Fruit fly (Drosophila melanogaster) whole organism, embryonic: ENCODE measurements around the gene OtopLc.
A peak's percentile ranks its signal among the peaks of the same experiment; 100 is the strongest.

ENCODE experiments used
- Blimp-1 ChIP-seq: fragments of 200-800 bp; sonication (Bioruptor generic); optimal IDR thresholded peaks from 3 replicates; lab custom pipeline; 2018; ENCODE audit warnings: missing biosample characterization, missing genetic modification characterization, mild to moderate bottlenecking, moderate library complexity, missing genetic modification reagents
- CG10267 ChIP-seq: fragments of 200-800 bp; sonication (Bioruptor generic); optimal IDR thresholded peaks from 2 replicates; lab custom pipeline; 2018; ENCODE audit warnings: missing biosample characterization, mild to moderate bottlenecking, missing genetic modification characterization, moderate library complexity
- CG11247 ChIP-seq: fragments of 200-800 bp; sonication (Bioruptor generic); IDR thresholded peaks from 2 replicates; pipeline ENCODE4 v1.3.6; 2022; ENCODE audit warnings: missing biosample characterization, missing genetic modification characterization
- CG11456 ChIP-seq: fragments of 200-800 bp; sonication (Bioruptor generic); IDR thresholded peaks from 3 replicates; pipeline ENCODE4 v1.3.6; 2022; ENCODE audit warnings: missing biosample characterization, missing genetic modification characterization
- CG12391 ChIP-seq: fragments of 200-800 bp; sonication (Bioruptor generic); optimal IDR thresholded peaks from 3 replicates; lab custom pipeline; 2018; ENCODE audit warnings: missing biosample characterization, mild to moderate bottlenecking, missing genetic modification characterization, moderate library complexity
- CG12659 ChIP-seq: fragments of 200-800 bp; sonication (Bioruptor generic); optimal IDR thresholded peaks from 3 replicates; lab custom pipeline; 2017; ENCODE audit warnings: mild to moderate bottlenecking, missing biosample characterization, missing genetic modification reagents, missing genetic modification characterization
- CG1647 ChIP-seq: fragments of 200-800 bp; sonication (Bioruptor generic); optimal IDR thresholded peaks from 3 replicates; lab custom pipeline; 2016; ENCODE audit warnings: missing biosample characterization, missing genetic modification characterization
- CG17359 ChIP-seq: fragments of 200-800 bp; sonication (Bioruptor generic); optimal IDR thresholded peaks from 3 replicates; lab custom pipeline; 2018; ENCODE audit warnings: missing biosample characterization, mild to moderate bottlenecking, missing genetic modification characterization, moderate library complexity
- CG17802 ChIP-seq: fragments of 200-800 bp; sonication (Bioruptor generic); optimal IDR thresholded peaks from 2 replicates; lab custom pipeline; 2018; ENCODE audit warnings: missing biosample characterization, mild to moderate bottlenecking, missing genetic modification characterization, moderate library complexity
- CG17829 ChIP-seq: fragments of 200-800 bp; optimal IDR thresholded peaks from 2 replicates; lab custom pipeline; 2019; ENCODE audit warnings: missing biosample characterization, mild to moderate bottlenecking, missing genetic modification characterization, moderate library complexity
- CG18011 ChIP-seq: fragments of 200-800 bp; sonication (Bioruptor generic); optimal IDR thresholded peaks from 2 replicates; lab custom pipeline; 2017; ENCODE audit warnings: missing biosample characterization, missing genetic modification characterization, mild to moderate bottlenecking, moderate library complexity, missing genotype
- CG18262 ChIP-seq: fragments of 200-800 bp; optimal IDR thresholded peaks from 3 replicates; lab custom pipeline; 2019; ENCODE audit warnings: missing biosample characterization, mild to moderate bottlenecking, missing genetic modification characterization, moderate library complexity
- CG2678 ChIP-seq: fragments of 200-800 bp; sonication (Bioruptor generic); optimal IDR thresholded peaks from 3 replicates; lab custom pipeline; 2019; ENCODE audit warnings: missing biosample characterization, mild to moderate bottlenecking, missing genetic modification characterization, moderate library complexity
- CG30020 ChIP-seq: fragments of 200-800 bp; optimal IDR thresholded peaks from 2 replicates; lab custom pipeline; 2019; ENCODE audit warnings: missing biosample characterization, mild to moderate bottlenecking, missing genetic modification characterization, moderate library complexity
- CG31441 ChIP-seq: fragments of 200-800 bp; sonication (Bioruptor generic); IDR thresholded peaks from 2 replicates; pipeline ENCODE4 v1.3.6; 2022; ENCODE audit warnings: missing biosample characterization, missing genetic modification characterization
- CG4820 ChIP-seq: fragments of 200-800 bp; sonication (Bioruptor generic); optimal IDR thresholded peaks from 3 replicates; lab custom pipeline; 2016; ENCODE audit warnings: missing biosample characterization, missing genetic modification characterization
- CG5245 ChIP-seq: fragments of 200-800 bp; sonication (Bioruptor generic); optimal IDR thresholded peaks from 3 replicates; lab custom pipeline; 2016; ENCODE audit warnings: missing biosample characterization, missing genetic modification characterization
- CG6765 ChIP-seq: fragments of 200-800 bp; sonication (Bioruptor generic); optimal IDR thresholded peaks from 3 replicates; lab custom pipeline; 2017; ENCODE audit warnings: missing biosample characterization, mild to moderate bottlenecking, missing genetic modification characterization
- CG7556 ChIP-seq: fragments of 200-800 bp; sonication (Bioruptor generic); optimal IDR thresholded peaks from 2 replicates; lab custom pipeline; 2017; ENCODE audit warnings: missing biosample characterization, mild to moderate bottlenecking, missing genetic modification characterization
- CG7786 ChIP-seq: fragments of 200-800 bp; sonication (Bioruptor generic); optimal IDR thresholded peaks from 2 replicates; lab custom pipeline; 2016; ENCODE audit warnings: missing biosample characterization, missing genetic modification characterization
- CG7928 ChIP-seq: fragments of 200-800 bp; sonication (Bioruptor generic); optimal IDR thresholded peaks from 2 replicates; lab custom pipeline; 2017; ENCODE audit warnings: missing biosample characterization, mild to moderate bottlenecking, missing genetic modification characterization
- CG8290 ChIP-seq, 3 experiments: fragments of 200-800 bp; sonication (Bioruptor generic); optimal IDR thresholded peaks; 2 replicates each; lab custom pipeline; 2016 to 2019; ENCODE audit warnings: missing biosample characterization in 3 of 3, missing genetic modification characterization in 3 of 3, mild to moderate bottlenecking in 2 of 3, moderate library complexity in 1 of 3
- CG9727 ChIP-seq: fragments of 200-800 bp; sonication (Bioruptor generic); optimal IDR thresholded peaks from 3 replicates; lab custom pipeline; 2017; ENCODE audit warnings: missing biosample characterization, mild to moderate bottlenecking, missing genetic modification characterization
- CoRest ChIP-seq: fragments of 200-800 bp; sonication (Bioruptor generic); optimal IDR thresholded peaks from 3 replicates; lab custom pipeline; 2018; ENCODE audit warnings: missing biosample characterization, mild to moderate bottlenecking, missing genetic modification characterization, moderate library complexity
- CrebB ChIP-seq: fragments of 200-800 bp; sonication (Bioruptor generic); optimal IDR thresholded peaks from 3 replicates; lab custom pipeline; 2018; ENCODE audit warnings: missing biosample characterization, mild to moderate bottlenecking, missing genetic modification characterization
- D ChIP-seq, 2 experiments: fragments of 200-800 bp in 1 of 2; fragments of >200 bp in 1 of 2; sonication (Bioruptor generic) in 1 of 2; optimal IDR thresholded peaks; 2 replicates in 1 of 2; 3 replicates in 1 of 2; lab custom pipeline; 2017; ENCODE audit warnings: mild to moderate bottlenecking in 1 of 2, missing biosample characterization in 1 of 2, missing genetic modification characterization in 1 of 2, missing genetic modification reagents in 1 of 2
- Ets65A ChIP-seq: fragments of 200-800 bp; sonication (Bioruptor generic); peaks from one replicate; lab custom pipeline; 2016; ENCODE audit warnings: missing biosample characterization, missing genetic modification characterization
- HLH3B ChIP-seq: fragments of 200-800 bp; sonication (Bioruptor generic); IDR thresholded peaks from 2 replicates; pipeline ENCODE4 v1.3.6; 2022; ENCODE audit warnings: missing biosample characterization, missing genetic modification characterization
- Hey ChIP-seq: fragments of 200-800 bp; sonication (Bioruptor generic); optimal IDR thresholded peaks from 3 replicates; lab custom pipeline; 2018; ENCODE audit warnings: missing biosample characterization, mild to moderate bottlenecking, missing genetic modification characterization
- Hr39 ChIP-seq: fragments of >200 bp; optimal IDR thresholded peaks from 2 replicates; lab custom pipeline; 2017
- MBD-R2 ChIP-seq: fragments of 200-800 bp; sonication (Bioruptor generic); IDR thresholded peaks from 2 replicates; pipeline ENCODE4 v1.3.6; 2022; ENCODE audit warnings: missing biosample characterization, missing genetic modification characterization
- Pdp1 ChIP-seq, 2 experiments: fragments of 200-800 bp; sonication (Bioruptor generic); optimal IDR thresholded peaks; 3 replicates each; lab custom pipeline; 2016; ENCODE audit warnings: missing biosample characterization in 2 of 2, missing genetic modification characterization in 2 of 2, mild to moderate bottlenecking in 1 of 2, moderate library complexity in 1 of 2
- Xbp1 ChIP-seq: fragments of 200-800 bp; sonication (Bioruptor generic); optimal IDR thresholded peaks from 3 replicates; lab custom pipeline; 2016; ENCODE audit warnings: missing biosample characterization, mild to moderate bottlenecking, missing genetic modification characterization
- Xrp1 ChIP-seq: fragments of 200-800 bp; sonication (Bioruptor generic); IDR thresholded peaks from 2 replicates; pipeline ENCODE4 v1.3.6; 2022; ENCODE audit warnings: missing biosample characterization, missing genetic modification characterization
- amos ChIP-seq: fragments of 200-800 bp; sonication (Bioruptor generic); IDR thresholded peaks from 2 replicates; pipeline ENCODE4 v1.3.6; 2022; ENCODE audit warnings: missing biosample characterization, missing genetic modification characterization; ENCODE audit not compliant: partially characterized antibody
- ato ChIP-seq: fragments of 200-800 bp; sonication (Bioruptor generic); IDR thresholded peaks from 2 replicates; pipeline ENCODE4 v1.3.6; 2022; ENCODE audit warnings: missing biosample characterization, missing genetic modification characterization; ENCODE audit not compliant: partially characterized antibody
- grau ChIP-seq: fragments of 200-800 bp; optimal IDR thresholded peaks from 3 replicates; lab custom pipeline; 2019; ENCODE audit warnings: missing biosample characterization, mild to moderate bottlenecking, missing genetic modification characterization, moderate library complexity
- lilli ChIP-seq: fragments of 200-800 bp; sonication (Bioruptor generic); optimal IDR thresholded peaks from 3 replicates; lab custom pipeline; 2016; ENCODE audit warnings: missing biosample characterization, missing genetic modification characterization
- pnt ChIP-seq: fragments of 200-800 bp; sonication (Bioruptor generic); optimal IDR thresholded peaks from 3 replicates; lab custom pipeline; 2016; ENCODE audit warnings: missing biosample characterization, missing genetic modification characterization
- pum ChIP-seq: fragments of 200-800 bp; sonication (Bioruptor generic); optimal IDR thresholded peaks from 2 replicates; lab custom pipeline; 2016; ENCODE audit warnings: missing biosample characterization, missing genetic modification characterization
- pzg ChIP-seq: fragments of 200-800 bp; sonication (Bioruptor generic); optimal IDR thresholded peaks from 3 replicates; lab custom pipeline; 2018; ENCODE audit warnings: missing biosample characterization, mild to moderate bottlenecking, missing genetic modification characterization, moderate library complexity
- ro ChIP-seq: fragments of 200-800 bp; sonication (Bioruptor generic); IDR thresholded peaks from 2 replicates; pipeline ENCODE4 v1.3.6; 2022; ENCODE audit warnings: missing biosample characterization, missing genetic modification characterization
- sens-2 ChIP-seq: fragments of 200-800 bp; sonication (Bioruptor generic); IDR thresholded peaks from 2 replicates; pipeline ENCODE4 v1.3.6; 2022; ENCODE audit warnings: missing biosample characterization, missing genetic modification characterization
- sim ChIP-seq: fragments of 200-800 bp; sonication (Bioruptor generic); IDR thresholded peaks from 2 replicates; pipeline ENCODE4 v1.3.6; 2022; ENCODE audit warnings: missing biosample characterization, missing genetic modification characterization
- sqz ChIP-seq: fragments of 200-800 bp; sonication (Bioruptor generic); optimal IDR thresholded peaks from 3 replicates; lab custom pipeline; 2018; ENCODE audit warnings: missing biosample characterization, mild to moderate bottlenecking, missing genetic modification characterization
- sug ChIP-seq: fragments of 200-800 bp; optimal IDR thresholded peaks from 2 replicates; lab custom pipeline; 2019; ENCODE audit warnings: missing biosample characterization, mild to moderate bottlenecking, missing genetic modification characterization, moderate library complexity
- vnd ChIP-seq: fragments of 200-800 bp; sonication (Bioruptor generic); IDR thresholded peaks from 3 replicates; pipeline ENCODE4 v1.3.6; 2022; ENCODE audit warnings: missing biosample characterization, missing genetic modification characterization; ENCODE audit not compliant: partially characterized antibody

The OtopLc gene

DNA sequence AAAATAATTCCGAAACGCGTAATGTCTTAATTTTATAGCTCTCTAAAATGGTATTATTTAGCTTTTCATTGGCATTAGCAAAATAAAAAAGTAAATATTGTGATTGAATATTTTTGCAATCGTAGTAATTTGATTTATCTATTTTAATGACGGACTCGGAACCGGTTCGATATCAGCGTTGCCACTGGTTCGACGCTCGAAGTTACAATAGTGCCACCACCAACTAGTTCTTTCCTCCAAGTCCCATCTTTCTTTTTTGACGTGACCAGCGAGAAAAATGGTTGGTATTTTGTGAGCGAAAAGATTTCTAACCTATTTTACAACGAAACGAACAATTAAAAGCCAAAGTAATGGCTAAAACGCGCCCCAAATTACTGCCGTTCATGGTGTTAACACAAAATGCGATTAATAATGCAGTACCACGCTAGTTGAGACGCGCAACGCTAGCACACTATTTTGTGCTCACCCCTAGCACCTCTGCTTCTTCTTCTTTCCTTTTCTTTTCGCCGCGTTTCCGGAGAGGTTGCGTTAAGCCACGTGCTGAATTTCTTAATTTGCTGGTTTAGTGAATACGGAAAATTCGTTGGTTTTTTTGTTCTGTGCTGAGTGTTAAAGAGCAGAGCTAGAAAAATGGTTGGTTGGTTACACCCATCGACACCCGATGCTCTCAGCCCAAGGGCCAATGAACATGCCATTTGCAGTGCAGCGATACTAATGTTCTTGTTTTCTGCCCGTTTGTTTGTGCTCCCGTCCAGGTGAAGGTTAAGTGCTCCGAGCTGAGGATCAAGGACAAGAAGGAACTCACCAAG lies 9.8 kb upstream of the OtopLc start, which contains the start of gene RpL35 (continued):
- TF ChIP-seq CG6765 (GFP tag; lab: Kevin White, UChicago) (peak; percentile 56), CG8290 (GFP tag; optimal IDR thresholded peaks at IDR 0.05; lab: Kevin White, UChicago) (no peak), CG8290 (tag; optimal IDR thresholded peaks at IDR 0.05; lab: Kevin White, UChicago) (peak in 1 of 2 experiments; percentile 41), CG12391 (peak; percentile 38), CG30020 (tag; lab: Kevin White, UChicago) (no peak), lilli (GFP tag; lab: Kevin White, UChicago) (peak; percentile 58), CG11456 (GFP tag; lab: Robert Waterston, UW) (0 out of 3 replicates have a peak, but pooled peaks have one; percentile 68), CG4820 (GFP tag; lab: Kevin White, UChicago) (no peak), CG7786 (GFP tag; lab: Kevin White, UChicago) (peak; percentile 32), CG9727 (GFP tag; lab: Kevin White, UChicago) (peak; percentile 50), Xbp1 (GFP tag; lab: Kevin White, UChicago) (peak; percentile 12), CG18262 (tag; lab: Kevin White, UChicago) (peak; percentile 36), pzg (GFP tag; lab: Kevin White, UChicago) (peak; percentile 53), CoRest (tag; lab: Kevin White, UChicago) (no peak), sug (tag; lab: Kevin White, UChicago) (peak; percentile 55), Hey (tag; lab: Kevin White, UChicago) (no peak), grau (tag; lab: Kevin White, UChicago) (peak; percentile 43), CG31441 (GFP tag; lab: Robert Waterston, UW) (peak; percentile 15; the same call in 1 of the 2 replicates), CG17829 (tag; lab: Kevin White, UChicago) (peak; percentile 17), CG17802 (tag; lab: Kevin White, UChicago) (no peak), ato (GFP tag; lab: Robert Waterston, UW) (no peak), CG17359 (tag; lab: Kevin White, UChicago) (peak; percentile 37), amos (GFP tag; lab: Robert Waterston, UW) (peak; percentile 55; the same call in 1 of the 2 replicates), HLH3B (0 out of 2 replicates have a peak, but pooled peaks have one; percentile 5), D (optimal IDR thresholded peaks at IDR 0.05; lab: Kevin White, UChicago) (peak; percentile 53), D (GFP tag; optimal IDR thresholded peaks at IDR 0.05; lab: Kevin White, UChicago) (peak; percentile 12), Pdp1 (GFP tag; optimal IDR thresholded peaks at IDR 0.05; lab: Kevin White, UChicago) (peak; percentile 24 to 36), Ets65A (GFP tag; lab: Kevin White, UChicago) (no peak), sqz (peak; percentile 36), pum (peak; percentile 20), sens-2 (no peak), pnt (GFP tag; lab: Kevin White, UChicago) (no peak), Blimp-1 (GFP tag; lab: Kevin White, UChicago) (peak; percentile 23), CG1647 (GFP tag; lab: Kevin White, UChicago) (no peak), CG18011 (GFP tag; lab: Kevin White, UChicago) (peak; percentile 21), vnd (GFP tag; lab: Robert Waterston, UW) (peak; percentile 38; the same call in 1 of the 3 replicates), CG12659 (GFP tag; lab: Kevin White, UChicago) (peak; percentile 72), CG2678 (tag; lab: Kevin White, UChicago) (peak; percentile 41), sim (GFP tag; lab: Robert Waterston, UW) (0 out of 2 replicates have a peak, but pooled peaks have one; percentile 17), CG5245 (GFP tag; lab: Kevin White, UChicago) (no peak), MBD-R2 (no peak), CG10267 (tag; lab: Kevin White, UChicago) (peak; percentile 42), ro (GFP tag; lab: Robert Waterston, UW) (no peak), Hr39 (lab: Kevin White, UChicago) (no peak), CG11247 (GFP tag; lab: Robert Waterston, UW) (peak; percentile 27; the same call in 1 of the 2 replicates), CG7928 (GFP tag; lab: Kevin White, UChicago) (no peak), CG7556 (GFP tag; lab: Kevin White, UChicago) (peak; percentile 7), Xrp1 (peak; percentile 23; the same call in 1 of the 2 replicates), CrebB (tag; lab: Kevin White, UChicago) (peak; percentile 44)
